Worm (Caenorhabditis elegans) whole organism, midembryonic: ENCODE results near the gene C44C10.7.

Experiments
- T22C8.4 ChIP-seq: fragments of 200-800 bp; sonication (Bioruptor generic); IDR thresholded peaks from 2 replicates; pipeline ENCODE4 v1.3.6; 2022; ENCODE audit warnings: missing genetic modification characterization, missing compliant biosample characterization
- cog-1 ChIP-seq: sonication (generic microtip); optimal IDR thresholded peaks from 2 replicates; lab custom pipeline; 2016; ENCODE audit warnings: missing genetic modification characterization, missing compliant biosample characterization
- flt-1 ChIP-seq: fragments of 200-800 bp; sonication (Bioruptor generic); IDR thresholded peaks from 2 replicates; pipeline ENCODE4 v1.3.6; 2022; ENCODE audit warnings: missing genetic modification characterization, missing compliant biosample characterization
- klf-2 ChIP-seq: fragments of 200-800 bp; sonication (Bioruptor generic); conservative IDR thresholded peaks from 2 replicates; pipeline ENCODE4 v1.3.6; 2022; ENCODE audit warnings: missing genetic modification reagents, missing genetic modification characterization, missing compliant biosample characterization
- ref-1 ChIP-seq: fragments of 200-800 bp; sonication (Bioruptor generic); conservative IDR thresholded peaks from 2 replicates; pipeline ENCODE4 v1.3.6; 2022; ENCODE audit warnings: missing genetic modification reagents, missing genetic modification characterization, missing compliant biosample characterization
- tab-1 ChIP-seq: fragments of 200-800 bp; sonication (Bioruptor generic); IDR thresholded peaks from 2 replicates; pipeline ENCODE4 v1.3.6; 2022; ENCODE audit warnings: missing genetic modification characterization, missing compliant biosample characterization
- ztf-23 ChIP-seq: fragments of 200-800 bp; sonication (Bioruptor generic); IDR thresholded peaks from 2 replicates; pipeline ENCODE4 v1.3.6; 2022; ENCODE audit warnings: missing genetic modification reagents, missing genetic modification characterization, missing compliant biosample characterization
- ztf-29 ChIP-seq: fragments of 200-800 bp; sonication (Bioruptor generic); IDR thresholded peaks from 2 replicates; pipeline ENCODE4 v1.3.6; 2022; ENCODE audit warnings: missing genetic modification reagents, missing genetic modification characterization, missing compliant biosample characterization

ce11 chrX:11645517-11645916 lies 42.6 kb downstream of the C44C10.7 start:
- TF ChIP-seq tab-1 (GFP tag; lab: Robert Waterston, UW) (no peak), cog-1 (tag; lab: Kevin White, UChicago) (no peak), ztf-23 (GFP tag; lab: Robert Waterston, UW) (no peak), ref-1 (GFP tag; lab: Robert Waterston, UW) (no peak), ztf-29 (GFP tag; lab: Robert Waterston, UW) (no peak), klf-2 (GFP tag; lab: Robert Waterston, UW) (no peak), flt-1 (GFP tag; lab: Robert Waterston, UW) (0 out of 2 replicates have a peak, but pooled peaks have one; percentile 39), T22C8.4 (GFP tag; lab: Robert Waterston, UW) (peak; percentile 55; the same call in 1 of the 2 replicates)
